Worm (Caenorhabditis elegans): ENCODE measurements around the gene sqst-5.

The sqst-5 gene

DNA sequence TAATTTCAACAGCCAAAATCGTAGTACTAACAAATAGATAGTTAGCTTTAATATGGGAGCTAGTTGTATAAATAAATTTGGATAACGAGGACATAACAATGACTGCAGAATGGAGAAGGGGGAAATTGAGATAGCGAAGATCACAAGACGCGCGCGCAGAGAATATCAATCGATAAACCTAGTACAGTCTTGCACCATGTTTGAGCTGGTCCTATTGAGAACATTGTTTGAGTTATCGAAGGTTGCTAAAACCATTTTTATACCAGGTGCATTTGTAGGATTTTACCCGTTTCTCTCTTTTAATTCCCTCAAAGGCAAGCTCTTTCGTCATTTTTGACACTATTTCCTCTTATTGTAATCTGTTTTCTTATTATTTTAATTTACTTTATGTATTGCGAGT, 24.2 kb upstream of the sqst-5 start, which contains the start of the genes F40G9.9 and F40G9.12:
Gene F40G9.9, minus strand, starts transcription at position 101 of the 400 bp plus-strand sequence.
Gene F40G9.12, plus strand, starts transcription at position 231 of the 400 bp plus-strand sequence.
- TF ChIP-seq ceh-82 (tag; optimal IDR thresholded peaks at IDR 0.05) = no peak
- TF ChIP-seq egl-5 (tag; optimal IDR thresholded peaks at IDR 0.05) = no peak
- no peak for TF ChIP-seq lin-15B (tag; optimal IDR thresholded peaks at IDR 0.05)
- no peak for TF ChIP-seq elt-1 (tag; optimal IDR thresholded peaks at IDR 0.05)
- TF ChIP-seq nhr-12 (tag; optimal IDR thresholded peaks at IDR 0.05) = no peak
- no peak for TF ChIP-seq elt-3 (tag; optimal IDR thresholded peaks at IDR 0.05)
- no peak for TF ChIP-seq mml-1 (tag; optimal IDR thresholded peaks at IDR 0.05)
- TF ChIP-seq R02D3.7 (tag; optimal IDR thresholded peaks at IDR 0.05) = no peak
- TF ChIP-seq ceh-28 (tag; optimal IDR thresholded peaks at IDR 0.05) = no peak
- no peak for TF ChIP-seq mdl-1 (tag; optimal IDR thresholded peaks at IDR 0.05)
- no peak for TF ChIP-seq skn-1 (tag; optimal IDR thresholded peaks at IDR 0.05)
- no peak for TF ChIP-seq nfya-1 (tag; optimal IDR thresholded peaks at IDR 0.05; ENCODE audit: insufficient read depth)
- TF ChIP-seq daf-12 (tag; optimal IDR thresholded peaks at IDR 0.05) = no peak
- no peak for TF ChIP-seq ztf-11 (tag; optimal IDR thresholded peaks at IDR 0.05)
- no peak for TF ChIP-seq nhr-23 (tag; optimal IDR thresholded peaks at IDR 0.05)
- TF ChIP-seq tbx-2 (tag; optimal IDR thresholded peaks at IDR 0.05) = no peak
- TF ChIP-seq nhr-25 (tag; optimal IDR thresholded peaks at IDR 0.05) = no peak
- no peak for TF ChIP-seq hmg-11 (tag; optimal IDR thresholded peaks at IDR 0.05)

DNA sequence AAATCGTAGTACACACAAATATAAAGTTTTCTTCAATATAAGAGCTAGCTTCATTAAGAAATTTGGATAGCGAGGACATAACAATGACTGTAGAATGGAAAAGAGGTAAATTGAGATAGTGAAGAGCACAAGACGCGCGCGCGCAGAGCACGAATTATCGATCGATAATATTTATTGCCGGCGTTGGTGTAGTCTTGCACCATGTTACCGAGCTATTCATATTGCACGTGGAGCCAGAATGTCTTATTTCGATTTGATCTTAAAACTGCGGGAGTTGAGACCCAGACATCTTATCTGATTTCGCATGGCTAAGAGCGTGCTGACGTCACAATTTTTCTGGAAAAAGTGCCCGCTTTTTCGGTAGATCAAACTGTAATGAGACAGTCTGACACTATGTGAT, 22.1 kb upstream of the sqst-5 start, which contains the start of gene F40G9.18:
Gene F40G9.18, minus strand, starts transcription at position 101 of the 400 bp plus-strand sequence.
- TF ChIP-seq unc-62 (GFP tag; optimal IDR thresholded peaks at IDR 0.05) (no peak), unc-39 (tag; optimal IDR thresholded peaks at IDR 0.05) (no peak), zag-1 (tag; optimal IDR thresholded peaks at IDR 0.05) (no peak), R02D3.7 (tag; optimal IDR thresholded peaks at IDR 0.05) (no peak), ceh-9 (tag; optimal IDR thresholded peaks at IDR 0.05) (no peak), mdl-1 (tag; optimal IDR thresholded peaks at IDR 0.05) (no peak), tbx-2 (tag; optimal IDR thresholded peaks at IDR 0.05) (no peak)

DNA sequence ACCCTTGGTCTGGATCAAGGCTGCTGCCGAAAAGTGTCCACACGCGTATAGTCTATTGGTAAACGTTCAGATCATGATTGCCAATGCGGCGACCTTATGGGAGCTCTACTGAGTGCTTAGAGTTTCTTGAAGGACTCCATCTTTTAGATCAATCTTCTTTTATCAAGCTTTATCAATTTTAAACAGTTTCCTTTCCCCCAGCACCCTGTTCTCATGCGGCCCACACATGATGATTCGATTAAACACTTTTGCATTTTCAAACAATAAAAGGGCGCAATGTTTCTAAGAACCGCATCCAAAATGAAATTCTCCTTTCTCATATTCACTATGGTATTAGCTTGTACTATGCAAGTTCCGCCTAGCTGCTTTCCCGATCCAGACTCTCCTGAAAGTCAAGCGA, 18.0 kb upstream of the sqst-5 start, which contains the start of gene F40G9.7:
Gene F40G9.7, plus strand, starts transcription at position 301 of the 400 bp plus-strand sequence.
- TF ChIP-seq mdl-1 (tag; optimal IDR thresholded peaks at IDR 0.05) = no peak
- no peak for TF ChIP-seq R02D3.7 (tag; optimal IDR thresholded peaks at IDR 0.05)
- TF ChIP-seq mml-1 (tag; optimal IDR thresholded peaks at IDR 0.05) = no peak
- TF ChIP-seq nhr-12 (tag; optimal IDR thresholded peaks at IDR 0.05) = no peak
- TF ChIP-seq nhr-67 (tag; optimal IDR thresholded peaks at IDR 0.05) = no peak
- TF ChIP-seq daf-12 (tag; optimal IDR thresholded peaks at IDR 0.05) = no peak
- no peak for TF ChIP-seq elt-3 (tag; optimal IDR thresholded peaks at IDR 0.05)
- TF ChIP-seq fkh-10 (GFP tag; optimal IDR thresholded peaks at IDR 0.05) = no peak
- TF ChIP-seq zag-1 (tag; optimal IDR thresholded peaks at IDR 0.05) = no peak
- TF ChIP-seq tbx-2 (tag; optimal IDR thresholded peaks at IDR 0.05) = no peak
- no peak for TF ChIP-seq hmg-11 (tag; optimal IDR thresholded peaks at IDR 0.05)
- TF ChIP-seq pqm-1 (tag; optimal IDR thresholded peaks at IDR 0.05) = no peak
- TF ChIP-seq nhr-25 (tag; optimal IDR thresholded peaks at IDR 0.05) = no peak
- no peak for TF ChIP-seq pha-4 (tag; optimal IDR thresholded peaks at IDR 0.05)
- TF ChIP-seq nhr-76 (tag; optimal IDR thresholded peaks at IDR 0.05) = no peak

ce11 chrIII:164775-165174, 17.4 kb upstream of the sqst-5 start, which contains the start of gene F40G9.8:
TSS of gene F40G9.8 (minus strand) at chrIII:164875.
- no peak for TF ChIP-seq lsy-12 (tag; optimal IDR thresholded peaks at IDR 0.05)

DNA sequence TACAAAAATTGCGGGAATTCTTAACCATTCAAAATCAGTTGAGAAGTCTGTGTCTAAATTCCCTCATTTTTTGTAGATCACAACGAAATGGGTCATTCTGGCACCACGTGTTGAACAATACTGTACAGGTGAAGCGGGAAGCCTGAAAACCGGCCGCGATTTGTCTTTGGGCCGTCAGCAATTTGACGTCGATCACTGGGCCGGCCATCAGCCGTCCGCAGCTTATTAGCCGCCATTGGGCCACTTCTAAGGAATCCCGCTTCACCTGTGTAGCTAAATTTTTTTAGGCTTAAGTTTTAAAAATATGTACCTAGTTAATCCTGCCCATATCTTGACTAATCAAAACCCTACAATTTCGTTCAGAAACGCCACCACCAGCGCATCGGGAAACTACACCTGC, 12.2 kb upstream of the sqst-5 start:
- no peak for TF ChIP-seq ZK546.5 (tag; optimal IDR thresholded peaks at IDR 0.05)
- TF ChIP-seq nhr-237 (tag; optimal IDR thresholded peaks at IDR 0.05) = no peak
- no peak for TF ChIP-seq mdl-1 (tag; optimal IDR thresholded peaks at IDR 0.05)
- TF ChIP-seq sea-2 (GFP tag; optimal IDR thresholded peaks at IDR 0.05) = no peak
- no peak for TF ChIP-seq ceh-16 (tag; optimal IDR thresholded peaks at IDR 0.05)
- no peak for TF ChIP-seq unc-39 (tag; optimal IDR thresholded peaks at IDR 0.05)
- no peak for TF ChIP-seq nhr-77 (tag; optimal IDR thresholded peaks at IDR 0.05)
- TF ChIP-seq elt-2 (tag; optimal IDR thresholded peaks at IDR 0.05) = no peak
- no peak for TF ChIP-seq ama-1 (optimal IDR thresholded peaks at IDR 0.05)
- no peak for TF ChIP-seq egl-27 (tag; optimal IDR thresholded peaks at IDR 0.05)
- TF ChIP-seq nhr-23 (tag; optimal IDR thresholded peaks at IDR 0.05) = no peak
